Fruit fly (Drosophila melanogaster) whole organism, wandering third instar larva: ENCODE data around the gene CG6962.

Experiments
- GATAd ChIP-seq: sonication (Bioruptor generic); optimal IDR thresholded peaks from 2 replicates; lab custom pipeline; 2016; ENCODE audit warnings: missing biosample characterization, missing genetic modification characterization
- Jra ChIP-seq: sonication (Bioruptor generic); optimal IDR thresholded peaks from 2 replicates; lab custom pipeline; 2016; ENCODE audit warnings: missing biosample characterization, missing genetic modification characterization
- psq ChIP-seq: fragments of 200-800 bp; sonication (Bioruptor generic); optimal IDR thresholded peaks from 3 replicates; lab custom pipeline; 2017; ENCODE audit warnings: missing biosample characterization, mild to moderate bottlenecking, missing genetic modification characterization, moderate library complexity
- rgr ChIP-seq: fragments of 200-800 bp; sonication (Bioruptor generic); optimal IDR thresholded peaks from 3 replicates; lab custom pipeline; 2016; ENCODE audit warnings: missing biosample characterization, mild to moderate bottlenecking, missing genetic modification characterization

- TF ChIP-seq psq (GFP tag; lab: Kevin White, UChicago) (no peak), rgr (GFP tag; lab: Kevin White, UChicago) (no peak), Jra (no peak), GATAd (GFP tag; lab: Kevin White, UChicago) (no peak)
These were observed 51.4 kb downstream of the CG6962 start for dm6 chr3R:11830757-11831586.
